Worm (Caenorhabditis elegans): ENCODE measurements around the gene Y48C3A.5.

- TF ChIP-seq nhr-237 (tag; optimal IDR thresholded peaks at IDR 0.05), result no peak
- no peak for TF ChIP-seq lin-13 (GFP tag; optimal IDR thresholded peaks at IDR 0.05)
- TF ChIP-seq elt-1 (tag; optimal IDR thresholded peaks at IDR 0.05), result no peak
- TF ChIP-seq mbf-1 (tag; optimal IDR thresholded peaks at IDR 0.05), result no peak
These were observed 59.5 kb downstream of the Y48C3A.5 start, which contains the start of gene sam-10 for ce11 chrII:13330359-13330758.

Measured in whole organism, L2 larva.